In genomic region chr3L:18786066-18786426, dm6 we compare ENCODE assay signal across 2 fruit fly cellular contexts.
TF ChIP-seq lines count a peak whose summit lies in the region.

No protein-coding gene starts in this region.

- TF ChIP-seq CTCF in whole organism, embryonic (GFP tag; optimal IDR thresholded peaks at IDR 0.05; lab: Kevin White, UChicago), result no peak

TF ChIP-seq in whole organism, embryonic, 481 proteins besides CTCF, POLR2A, EP300 and RAD21 (continues in another document):
- TF ChIP-seq Opbp (GFP tag; IDR thresholded peaks at IDR 0.05; lab: Robert Waterston, UW; ENCODE audit: partially characterized antibody) (no peak), Sin3A (optimal IDR thresholded peaks at IDR 0.05; lab: Kevin White, UChicago) (no peak), CG2678 (tag; optimal IDR thresholded peaks at IDR 0.05; lab: Kevin White, UChicago) (peak; percentile 52), CG3847 (GFP tag; IDR thresholded peaks at IDR 0.05; lab: Robert Waterston, UW) (no peak), repo (GFP tag; optimal IDR thresholded peaks at IDR 0.05; lab: Kevin White, UChicago) (no peak), HLH4C (GFP tag; IDR thresholded peaks at IDR 0.05; lab: Robert Waterston, UW; ENCODE audit: partially characterized antibody) (no peak), Sry-δ (GFP tag; optimal IDR thresholded peaks at IDR 0.05; lab: Kevin White, UChicago) (no peak), HmgZ (tag; optimal IDR thresholded peaks at IDR 0.05; lab: Kevin White, UChicago) (no peak), CG1529 (GFP tag; optimal IDR thresholded peaks at IDR 0.05; lab: Kevin White, UChicago) (no peak), hb (GFP tag; IDR thresholded peaks at IDR 0.05; lab: Robert Waterston, UW; ENCODE audit: partially characterized antibody) (no peak), CG14441 (GFP tag; IDR thresholded peaks at IDR 0.05; lab: Robert Waterston, UW) (no peak), slp2 (GFP tag; optimal IDR thresholded peaks at IDR 0.05; lab: Kevin White, UChicago) (no peak), Bteb2 (GFP tag; optimal IDR thresholded peaks at IDR 0.05; lab: Kevin White, UChicago) (no peak), CG34376 (GFP tag; optimal IDR thresholded peaks at IDR 0.05; lab: Kevin White, UChicago) (no peak), CG32772 (GFP tag; IDR thresholded peaks at IDR 0.05; lab: Robert Waterston, UW) (no peak), bcd (GFP tag; optimal IDR thresholded peaks at IDR 0.05; lab: Kevin White, UChicago) (no peak), wor (GFP tag; IDR thresholded peaks at IDR 0.05; lab: Robert Waterston, UW) (peak; percentile 29; the same call in 1 of the 2 replicates), Dbx (GFP tag; IDR thresholded peaks at IDR 0.05; lab: Robert Waterston, UW) (no peak; the same call in 2 of the 3 replicates), CG11560 (tag; IDR thresholded peaks at IDR 0.05; lab: Robert Waterston, UW) (no peak), sug (tag; optimal IDR thresholded peaks at IDR 0.05; lab: Kevin White, UChicago) (no peak), BtbVII (GFP tag; optimal IDR thresholded peaks at IDR 0.05; lab: Kevin White, UChicago) (peak; percentile 12), CG30431 (GFP tag; optimal IDR thresholded peaks at IDR 0.05; lab: Kevin White, UChicago) (no peak), CG4617 (GFP tag; optimal IDR thresholded peaks at IDR 0.05; lab: Kevin White, UChicago; ENCODE audit: borderline replicate concordance) (no peak), Fer1 (GFP tag; optimal IDR thresholded peaks at IDR 0.05; lab: Kevin White, UChicago) (peak; percentile 35), da (GFP tag; optimal IDR thresholded peaks at IDR 0.05; lab: Kevin White, UChicago) (no peak), CG12769 (tag; optimal IDR thresholded peaks at IDR 0.05; lab: Kevin White, UChicago) (no peak), E2f2 (GFP tag; IDR thresholded peaks at IDR 0.05; lab: Robert Waterston, UW) (peak; percentile 43), CG1647 (GFP tag; optimal IDR thresholded peaks at IDR 0.05; lab: Kevin White, UChicago) (no peak), h (optimal IDR thresholded peaks at IDR 0.05; lab: Kevin White, UChicago) (no peak), zfh1 (GFP tag; IDR thresholded peaks at IDR 0.05; lab: Robert Waterston, UW) (0 out of 3 replicates have a peak, but pooled peaks have one; percentile 35), tx (GFP tag; optimal IDR thresholded peaks at IDR 0.05; lab: Kevin White, UChicago) (no peak), bowl (GFP tag; IDR thresholded peaks at IDR 0.05; lab: Robert Waterston, UW) (no peak), usp (GFP tag; optimal IDR thresholded peaks at IDR 0.05; lab: Kevin White, UChicago) (no peak), CG18599 (GFP tag; optimal IDR thresholded peaks at IDR 0.05; lab: Kevin White, UChicago) (peak; percentile 55), ci (GFP tag; IDR thresholded peaks at IDR 0.05; lab: Robert Waterston, UW) (peak; percentile 73), CG14050 (GFP tag; IDR thresholded peaks at IDR 0.05; lab: Robert Waterston, UW) (peak; percentile 27; the same call in 1 of the 3 replicates), CG16863 (GFP tag; optimal IDR thresholded peaks at IDR 0.05; lab: Kevin White, UChicago) (no peak), CG11504 (tag; optimal IDR thresholded peaks at IDR 0.05; lab: Kevin White, UChicago) (peak; percentile 54), CG6683 (GFP tag; optimal IDR thresholded peaks at IDR 0.05; lab: Kevin White, UChicago) (no peak), Hr3 (GFP tag; optimal IDR thresholded peaks at IDR 0.05; lab: Kevin White, UChicago) (no peak), Hmx (GFP tag; optimal IDR thresholded peaks at IDR 0.05; lab: Kevin White, UChicago) (no peak), CG14860 (GFP tag; IDR thresholded peaks at IDR 0.05; lab: Robert Waterston, UW; ENCODE audit: partially characterized antibody) (no peak), ewg (GFP tag; optimal IDR thresholded peaks at IDR 0.05; lab: Kevin White, UChicago) (no peak), Hmr (GFP tag; optimal IDR thresholded peaks at IDR 0.05; lab: Kevin White, UChicago) (peak; percentile 29), CG10565 (GFP tag; optimal IDR thresholded peaks at IDR 0.05; lab: Kevin White, UChicago) (no peak), Fer2 (tag; optimal IDR thresholded peaks at IDR 0.05; lab: Kevin White, UChicago) (no peak)

TF ChIP-seq in whole organism, prepupa, 60 proteins besides CTCF, POLR2A, EP300 and RAD21:
- TF ChIP-seq CG15336 (GFP tag; IDR thresholded peaks at IDR 0.05; lab: Robert Waterston, UW) (peak; percentile 72), CG31627 (GFP tag; optimal IDR thresholded peaks at IDR 0.05; lab: Kevin White, UChicago) (no peak), OdsH (GFP tag; optimal IDR thresholded peaks at IDR 0.05; lab: Kevin White, UChicago) (no peak), Eip75B (GFP tag; optimal IDR thresholded peaks at IDR 0.05; lab: Kevin White, UChicago) (peak; percentile 20), dac (GFP tag; optimal IDR thresholded peaks at IDR 0.05; lab: Kevin White, UChicago) (peak; percentile 29), achi (GFP tag; optimal IDR thresholded peaks at IDR 0.05; lab: Kevin White, UChicago) (no peak), Hr4 (GFP tag; optimal IDR thresholded peaks at IDR 0.05; lab: Kevin White, UChicago) (peak; percentile 37), Gug (GFP tag; IDR thresholded peaks at IDR 0.05; lab: Robert Waterston, UW) (peak; percentile 20; the same call in 1 of the 2 replicates), Eip78C (GFP tag; lab: Kevin White, UChicago) (peak; percentile 32), net (GFP tag; optimal IDR thresholded peaks at IDR 0.05; lab: Kevin White, UChicago) (no peak)

Comparison
In these comparisons a context has a peak if more than half of its experiments do, and no peak if none do; other contexts are left out.
1. Of the 7 proteins assayed by ChIP-seq in both whole organism, embryonic and whole organism, prepupa: peak only in whole organism, embryonic: Sox102F; only in whole organism, prepupa: none; in both: Gug; in neither: 5.